Worm (Caenorhabditis elegans) whole organism, L4/young adult: Measurements from ENCODE around the gene nhr-198.

Experiments used
- W03F9.2 ChIP-seq: fragments of 150-350 bp; optimal IDR thresholded peaks from 2 replicates; lab custom pipeline; 2014; ENCODE audit warnings: missing biosample characterization, missing genetic modification characterization
- him-1 ChIP-seq: sonication (generic microtip); optimal IDR thresholded peaks from 2 replicates; lab custom pipeline; 2016; ENCODE audit warnings: missing genotype, missing genetic modification reagents, missing genetic modification characterization, missing compliant biosample characterization

ce11 chrV:15710401-15710800 lies 16.6 kb downstream of the nhr-198 start, which contains the start of gene Y6E2A.1:
- TF ChIP-seq him-1 (tag; lab: Kevin White, UChicago) (no peak), W03F9.2 (tag; lab: Kevin White, UChicago) (no peak)
